Worm (Caenorhabditis elegans) whole organism, L2 larva: ENCODE data around the gene tomm-70.

Experiments
- C34F6.9 ChIP-seq: fragments of 150-350 bp; optimal IDR thresholded peaks from 2 replicates; lab custom pipeline; 2014; ENCODE audit warnings: missing biosample characterization, missing genetic modification characterization
- F13H6.1 ChIP-seq: sonication (generic microtip); optimal IDR thresholded peaks from 2 replicates; lab custom pipeline; 2016; ENCODE audit warnings: missing genetic modification characterization, missing compliant biosample characterization
- alr-1 ChIP-seq: fragments of 150-350 bp; optimal IDR thresholded peaks from 2 replicates; lab custom pipeline; 2014; ENCODE audit warnings: missing biosample characterization, missing genetic modification characterization
- blmp-1 ChIP-seq: sonication (generic microtip); optimal IDR thresholded peaks from 2 replicates; lab custom pipeline; 2017; ENCODE audit warnings: missing genetic modification characterization, mild to moderate bottlenecking, missing compliant biosample characterization, antibody characterized with exemption, moderate library complexity; ENCODE audit not compliant: insufficient read depth
- ceh-16 ChIP-seq: fragments of 150-350 bp; optimal IDR thresholded peaks from 2 replicates; lab custom pipeline; 2014; ENCODE audit warnings: missing biosample characterization, missing genetic modification characterization
- crh-2 ChIP-seq: sonication (generic microtip); optimal IDR thresholded peaks from 2 replicates; lab custom pipeline; 2017; ENCODE audit warnings: missing biosample characterization, missing genetic modification characterization
- dmd-4 ChIP-seq: sonication (generic microtip); optimal IDR thresholded peaks from 2 replicates; lab custom pipeline; 2017; ENCODE audit warnings: missing biosample characterization, missing genetic modification characterization
- egl-27 ChIP-seq: sonication (generic microtip); optimal IDR thresholded peaks from 3 replicates; lab custom pipeline; 2017; ENCODE audit warnings: missing biosample characterization, missing genetic modification reagents, missing genetic modification characterization
- elt-1 ChIP-seq: fragments of 150-350 bp; optimal IDR thresholded peaks from 2 replicates; lab custom pipeline; 2014; ENCODE audit warnings: missing biosample characterization, missing genetic modification characterization
- elt-3 ChIP-seq: sonication (generic microtip); optimal IDR thresholded peaks from 2 replicates; lab custom pipeline; 2017; ENCODE audit warnings: missing biosample characterization, missing genetic modification characterization
- fos-1 ChIP-seq: fragments of 150-350 bp; optimal IDR thresholded peaks from 2 replicates; lab custom pipeline; 2014; ENCODE audit warnings: missing biosample characterization, missing genetic modification characterization
- gmeb-1 ChIP-seq: fragments of 150-350 bp; optimal IDR thresholded peaks from 2 replicates; lab custom pipeline; 2014; ENCODE audit warnings: missing biosample characterization, missing genetic modification characterization
- lin-11 ChIP-seq: fragments of 150-350 bp; sonication (generic microtip); optimal IDR thresholded peaks from 2 replicates; lab custom pipeline; 2014; ENCODE audit warnings: missing biosample characterization, missing genetic modification characterization, inconsistent platforms, mixed read lengths
- lin-13 ChIP-seq: fragments of 150-350 bp; optimal IDR thresholded peaks from 2 replicates; lab custom pipeline; 2014; ENCODE audit warnings: missing biosample characterization, missing genetic modification reagents, missing genetic modification characterization
- lin-39 ChIP-seq: fragments of 150-350 bp; optimal IDR thresholded peaks from 2 replicates; lab custom pipeline; 2014; ENCODE audit warnings: missing biosample characterization, missing genetic modification reagents, missing genetic modification characterization
- lsy-2 ChIP-seq, 2 experiments: fragments of 150-350 bp in 1 of 2; sonication (generic microtip) in 1 of 2; optimal IDR thresholded peaks; 2 replicates each; lab custom pipeline; 2014 to 2017; ENCODE audit warnings: missing biosample characterization in 2 of 2, missing genetic modification characterization in 2 of 2
- mab-5 ChIP-seq: fragments of 150-350 bp; optimal IDR thresholded peaks from 2 replicates; lab custom pipeline; 2014; ENCODE audit warnings: missing biosample characterization, missing genetic modification characterization
- mdl-1 ChIP-seq, 2 experiments: fragments of 150-350 bp in 1 of 2; sonication (generic microtip) in 1 of 2; optimal IDR thresholded peaks; 2 replicates each; lab custom pipeline; 2017; ENCODE audit warnings: missing biosample characterization in 2 of 2, missing genetic modification characterization in 2 of 2
- nhr-11 ChIP-seq: fragments of 150-350 bp; optimal IDR thresholded peaks from 2 replicates; lab custom pipeline; 2014; ENCODE audit warnings: missing biosample characterization, missing genetic modification characterization
- nhr-129 ChIP-seq: fragments of 150-350 bp; optimal IDR thresholded peaks from 2 replicates; lab custom pipeline; 2014; ENCODE audit warnings: missing biosample characterization, missing genetic modification characterization
- nhr-21 ChIP-seq: fragments of 150-350 bp; optimal IDR thresholded peaks from 2 replicates; lab custom pipeline; 2014; ENCODE audit warnings: missing biosample characterization, missing genetic modification characterization
- nhr-25 ChIP-seq: fragments of 150-350 bp; sonication (generic microtip); optimal IDR thresholded peaks from 3 replicates; lab custom pipeline; 2014; ENCODE audit warnings: missing biosample characterization, missing genetic modification characterization
- sem-4 ChIP-seq: fragments of 150-350 bp; optimal IDR thresholded peaks from 2 replicates; lab custom pipeline; 2014; ENCODE audit warnings: missing biosample characterization, missing genetic modification reagents, missing genetic modification characterization
- skn-1 ChIP-seq: sonication (generic microtip); optimal IDR thresholded peaks from 2 replicates; lab custom pipeline; 2017; ENCODE audit warnings: missing biosample characterization, missing genetic modification characterization
- sma-3 ChIP-seq: sonication (generic microtip); optimal IDR thresholded peaks from 2 replicates; lab custom pipeline; 2016; ENCODE audit warnings: missing genetic modification reagents, missing genetic modification characterization, missing compliant biosample characterization
- sma-9 ChIP-seq, 2 experiments: fragments of 150-350 bp in 1 of 2; sonication (generic microtip) in 1 of 2; optimal IDR thresholded peaks; 2 replicates each; lab custom pipeline; 2014 to 2016; ENCODE audit warnings: missing genetic modification characterization in 2 of 2, mild to moderate bottlenecking in 1 of 2, missing biosample characterization in 1 of 2, missing compliant biosample characterization in 1 of 2, missing genetic modification reagents in 1 of 2, moderate library complexity in 1 of 2
- snpc-4 ChIP-seq: fragments of 150-350 bp; optimal IDR thresholded peaks from 2 replicates; lab custom pipeline; 2014; ENCODE audit warnings: missing biosample characterization, missing genetic modification characterization
- unc-39 ChIP-seq: fragments of 150-350 bp; optimal IDR thresholded peaks from 2 replicates; lab custom pipeline; 2014; ENCODE audit warnings: missing biosample characterization, missing genetic modification characterization
- unc-55 ChIP-seq: fragments of 150-350 bp; sonication (generic microtip); optimal IDR thresholded peaks from 3 replicates; lab custom pipeline; 2014; ENCODE audit warnings: missing biosample characterization, missing genetic modification reagents, missing genetic modification characterization
- unc-62 ChIP-seq: fragments of 150-350 bp; optimal IDR thresholded peaks from 2 replicates; lab custom pipeline; 2014; ENCODE audit warnings: missing biosample characterization, missing genetic modification reagents, missing genetic modification characterization
- zag-1 ChIP-seq: fragments of 150-350 bp; optimal IDR thresholded peaks from 2 replicates; lab custom pipeline; 2014; ENCODE audit warnings: missing biosample characterization, missing genetic modification characterization
- ztf-11 ChIP-seq: sonication (generic microtip); optimal IDR thresholded peaks from 2 replicates; lab custom pipeline; 2017; ENCODE audit warnings: missing biosample characterization, missing genetic modification characterization
- ztf-4 ChIP-seq: fragments of 150-350 bp; optimal IDR thresholded peaks from 2 replicates; lab custom pipeline; 2014; ENCODE audit warnings: missing biosample characterization, missing genetic modification characterization

tomm-70 gene

ce11 chrIII:8792251-8792650 is 37.7 kb upstream of the tomm-70 start, which contains the start of gene ztf-1:
Gene ztf-1, minus strand, starts transcription at chrIII:8792351.
- no peak for TF ChIP-seq sma-3 (GFP tag; lab: Kevin White, UChicago)
- no peak for TF ChIP-seq unc-39 (tag; lab: Kevin White, UChicago)
- no peak for TF ChIP-seq mab-5
- TF ChIP-seq snpc-4 (tag; lab: Kevin White, UChicago), result no peak
- TF ChIP-seq, all 48 proteins: peak for 0

- TF ChIP-seq gmeb-1 (no peak), elt-1 (tag; lab: Kevin White, UChicago) (no peak), sma-9 (GFP tag; optimal IDR thresholded peaks at IDR 0.05; lab: Kevin White, UChicago) (no peak), sma-9 (tag; optimal IDR thresholded peaks at IDR 0.05; lab: Kevin White, UChicago) (no peak), ceh-16 (tag; lab: Kevin White, UChicago) (no peak), dmd-4 (tag; lab: Kevin White, UChicago) (no peak), blmp-1 (tag; lab: Kevin White, UChicago) (no peak), mab-5 (no peak), nhr-11 (tag; lab: Kevin White, UChicago) (no peak)
Observed at ce11 chrIII:8791235-8791634, 36.7 kb upstream of the tomm-70 start, which contains the start of the genes zfp-1 and F54F2.14. Gene zfp-1, plus strand, starts transcription at chrIII:8791535. Gene F54F2.14, plus strand, starts transcription at chrIII:8791546.

- no peak for TF ChIP-seq nhr-25 (tag; lab: Kevin White, UChicago)
- TF ChIP-seq sma-3 (GFP tag; lab: Kevin White, UChicago), result no peak
- no peak for TF ChIP-seq blmp-1 (tag; lab: Kevin White, UChicago)
- TF ChIP-seq elt-3, result no peak
- peak; percentile 33 for TF ChIP-seq C34F6.9 (tag; lab: Kevin White, UChicago)
- no peak for TF ChIP-seq fos-1 (tag; lab: Kevin White, UChicago)
- no peak for TF ChIP-seq zag-1 (tag; lab: Kevin White, UChicago)
- no peak for TF ChIP-seq alr-1 (tag; lab: Kevin White, UChicago)
- TF ChIP-seq nhr-21, result no peak
- peak; percentile 16 for TF ChIP-seq F13H6.1
- no peak for TF ChIP-seq unc-62 (GFP tag; lab: Kevin White, UChicago)
- TF ChIP-seq unc-55 (GFP tag; lab: Kevin White, UChicago), result peak; percentile 3
- TF ChIP-seq ztf-4 (tag; lab: Kevin White, UChicago), result no peak
- TF ChIP-seq, all 48 proteins: peak for 3
Observed at ce11 chrIII:8788690-8789089, 34.1 kb upstream of the tomm-70 start.

- TF ChIP-seq elt-1 (tag; lab: Kevin White, UChicago) (no peak), lin-13 (no peak), dmd-4 (tag; lab: Kevin White, UChicago) (no peak), skn-1 (tag; lab: Kevin White, UChicago) (no peak), F13H6.1 (no peak)
Observed at ce11 chrIII:8786077-8786476, 31.5 kb upstream of the tomm-70 start, which contains the start of gene K02D10.8. Gene K02D10.8, plus strand, starts transcription at chrIII:8786377.

ce11 chrIII:8785426-8785825 is 30.9 kb upstream of the tomm-70 start:
- TF ChIP-seq nhr-129 (peak; percentile 91), lin-11 (tag; lab: Kevin White, UChicago) (peak; percentile 53), fos-1 (tag; lab: Kevin White, UChicago) (peak; percentile 57), egl-27 (tag; lab: Kevin White, UChicago) (no peak), lin-39 (no peak), crh-2 (tag; lab: Kevin White, UChicago) (peak; percentile 93), zag-1 (tag; lab: Kevin White, UChicago) (no peak), C34F6.9 (tag; lab: Kevin White, UChicago) (peak; percentile 87), mdl-1 (tag; optimal IDR thresholded peaks at IDR 0.05; lab: Kevin White, UChicago) (peak; percentile 66 to 86), F13H6.1 (peak; percentile 81), mab-5 (no peak), ztf-11 (tag; lab: Kevin White, UChicago) (no peak), gmeb-1 (peak; percentile 18), sem-4 (tag; lab: Kevin White, UChicago) (peak; percentile 12), lsy-2 (tag; optimal IDR thresholded peaks at IDR 0.05; lab: Kevin White, UChicago) (peak in 1 of 2 experiments; percentile 59), sma-9 (GFP tag; optimal IDR thresholded peaks at IDR 0.05; lab: Kevin White, UChicago) (peak; percentile 88), sma-9 (tag; optimal IDR thresholded peaks at IDR 0.05; lab: Kevin White, UChicago) (no peak), unc-55 (GFP tag; lab: Kevin White, UChicago) (peak; percentile 54)
- TF ChIP-seq, all 48 proteins: peak for 12
